Worm (Caenorhabditis elegans): ENCODE data around the gene ebp-1.

- TF ChIP-seq ets-4 (GFP tag; optimal IDR thresholded peaks at IDR 0.05): no peak
- TF ChIP-seq lsl-1 (GFP tag; optimal IDR thresholded peaks at IDR 0.05): no peak
- no peak for TF ChIP-seq ceh-58 (GFP tag; IDR thresholded peaks at IDR 0.05)
Observed at ce11 chrV:18098387-18098786, 55.0 kb downstream of the ebp-1 start, which contains the start of gene par-4.

Measured in whole organism, young adult.